Worm (Caenorhabditis elegans): ENCODE data around the gene Y41G9A.5.

The Y41G9A.5 gene

DNA sequence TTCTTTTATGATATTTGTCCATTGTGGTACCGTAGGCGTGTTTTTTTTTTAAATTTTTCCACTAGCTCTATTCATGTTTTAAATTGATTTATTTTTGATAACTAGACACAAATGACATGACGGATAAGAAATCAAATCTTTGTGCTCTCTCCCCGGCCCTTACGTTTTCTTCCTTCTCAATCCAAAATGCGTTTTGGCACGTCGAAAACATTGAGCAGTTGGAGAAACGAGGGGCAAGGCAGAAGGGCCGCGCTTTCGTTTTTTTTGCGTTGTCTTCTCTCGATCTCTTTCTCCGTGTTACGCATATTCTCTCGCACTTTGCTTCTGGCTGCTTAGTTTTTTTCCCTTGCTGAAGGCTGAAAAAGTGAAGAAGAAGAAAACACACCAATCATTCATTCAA is 7.4 kb upstream of the Y41G9A.5 start:
- TF ChIP-seq unc-39 (tag; optimal IDR thresholded peaks at IDR 0.05) (no peak), ces-1 (GFP tag; optimal IDR thresholded peaks at IDR 0.05) (peak; percentile 51), unc-62 (GFP tag; optimal IDR thresholded peaks at IDR 0.05) (peak; percentile 37), hlh-1 (tag; optimal IDR thresholded peaks at IDR 0.05) (peak; percentile 21)

DNA sequence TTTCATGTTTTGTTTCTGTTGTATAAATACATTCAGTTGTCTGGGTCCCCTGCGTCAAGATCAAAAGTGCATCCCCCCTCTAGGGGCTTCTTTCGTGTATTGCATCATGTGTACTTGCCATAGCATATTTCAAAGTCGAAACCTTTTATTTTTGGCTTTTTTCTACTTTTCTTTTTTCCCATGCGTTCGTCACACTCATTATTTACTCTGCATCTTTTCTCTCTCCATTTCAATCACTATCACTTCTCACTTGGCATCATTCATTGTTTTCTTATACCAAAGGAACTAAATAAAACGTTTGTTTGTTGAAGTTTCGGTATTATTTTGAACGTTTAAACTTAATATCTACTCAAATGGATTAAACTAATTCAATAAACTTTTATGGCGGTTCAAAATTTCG is 6.9 kb upstream of the Y41G9A.5 start:
- TF ChIP-seq nhr-76 (tag; optimal IDR thresholded peaks at IDR 0.05), result no peak
- no peak for TF ChIP-seq hlh-1 (tag; optimal IDR thresholded peaks at IDR 0.05)
- TF ChIP-seq lsy-2 (tag; optimal IDR thresholded peaks at IDR 0.05), result no peak
- TF ChIP-seq tbx-8 (GFP tag; optimal IDR thresholded peaks at IDR 0.05), result no peak
- no peak for TF ChIP-seq elt-3 (tag; optimal IDR thresholded peaks at IDR 0.05)
- TF ChIP-seq lin-13 (tag; optimal IDR thresholded peaks at IDR 0.05), result no peak
- no peak for TF ChIP-seq nhr-12 (tag; optimal IDR thresholded peaks at IDR 0.05)
- no peak for TF ChIP-seq unc-39 (tag; optimal IDR thresholded peaks at IDR 0.05)
- TF ChIP-seq pha-4 (tag; optimal IDR thresholded peaks at IDR 0.05), result no peak
- no peak for TF ChIP-seq ztf-11 (tag; optimal IDR thresholded peaks at IDR 0.05)
- no peak for TF ChIP-seq ceh-43 (GFP tag; optimal IDR thresholded peaks at IDR 0.05)
- TF ChIP-seq sptf-1 (tag; optimal IDR thresholded peaks at IDR 0.05), result no peak

DNA sequence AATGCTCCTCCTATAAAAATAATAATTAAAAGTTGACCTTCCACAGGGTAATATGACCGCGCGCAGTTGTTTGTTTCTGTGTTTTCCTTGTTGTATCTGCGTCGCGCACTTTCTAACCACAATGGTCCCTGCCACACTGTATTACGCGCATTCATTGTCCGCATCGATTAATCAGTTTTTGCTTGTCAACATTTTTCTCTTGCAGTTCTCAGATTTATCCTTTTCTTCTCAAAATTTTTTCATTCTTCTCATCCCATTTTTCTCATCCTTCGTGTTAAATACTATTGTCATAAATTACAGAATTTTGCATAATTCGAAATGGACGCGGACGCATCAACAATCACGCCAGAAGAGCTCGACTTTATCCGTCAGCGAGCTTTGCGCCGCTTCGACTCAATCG is 5.9 kb upstream of the Y41G9A.5 start, which contains the start of gene pfk-1.1:
Gene pfk-1.1, plus strand, starts transcription at position 301 of the 400 bp plus-strand sequence.
- TF ChIP-seq nhr-2 (tag; optimal IDR thresholded peaks at IDR 0.05), result peak; percentile 1
- TF ChIP-seq nhr-12 (tag; optimal IDR thresholded peaks at IDR 0.05), result no peak
- TF ChIP-seq ham-2 (GFP tag; optimal IDR thresholded peaks at IDR 0.05), result no peak
- TF ChIP-seq zip-8 (tag; optimal IDR thresholded peaks at IDR 0.05), result no peak
- TF ChIP-seq hlh-1 (tag; optimal IDR thresholded peaks at IDR 0.05), result peak; percentile 15
- no peak for TF ChIP-seq flh-1 (GFP tag; optimal IDR thresholded peaks at IDR 0.05)

DNA sequence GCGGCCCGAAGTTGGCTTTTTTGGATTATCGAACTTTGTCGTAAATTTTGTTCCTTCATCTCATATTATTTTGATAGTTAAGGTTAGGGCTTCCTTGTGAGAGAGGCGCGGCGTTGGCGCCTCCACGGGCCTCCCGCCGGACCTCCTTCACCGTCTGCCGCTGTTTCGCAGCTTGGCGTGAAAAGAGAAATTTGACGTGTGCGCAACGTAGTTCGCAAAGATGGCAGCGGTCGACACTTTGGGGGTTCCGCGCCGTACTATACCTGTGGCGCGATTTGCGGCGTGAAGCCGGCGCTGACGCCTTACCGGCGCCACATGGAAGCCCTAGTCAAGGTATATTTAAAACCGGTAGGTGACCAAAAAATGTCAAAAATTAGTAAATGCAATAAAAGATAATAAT is 4.1 kb upstream of the Y41G9A.5 start:
- TF ChIP-seq ceh-83 (GFP tag; optimal IDR thresholded peaks at IDR 0.05) (no peak), zip-8 (tag; optimal IDR thresholded peaks at IDR 0.05) (no peak), elt-3 (tag; optimal IDR thresholded peaks at IDR 0.05) (no peak), bed-3 (GFP tag; optimal IDR thresholded peaks at IDR 0.05) (no peak), lin-32 (GFP tag; optimal IDR thresholded peaks at IDR 0.05) (no peak), ham-2 (GFP tag; optimal IDR thresholded peaks at IDR 0.05) (no peak), lsy-2 (tag; optimal IDR thresholded peaks at IDR 0.05) (no peak), mep-1 (tag; optimal IDR thresholded peaks at IDR 0.05) (no peak), mab-5 (tag; optimal IDR thresholded peaks at IDR 0.05) (no peak), pha-4 (tag; optimal IDR thresholded peaks at IDR 0.05) (no peak), nhr-76 (tag; optimal IDR thresholded peaks at IDR 0.05) (no peak), unc-62 (GFP tag; optimal IDR thresholded peaks at IDR 0.05) (no peak), nhr-237 (tag; optimal IDR thresholded peaks at IDR 0.05) (no peak), nhr-12 (tag; optimal IDR thresholded peaks at IDR 0.05) (no peak), ceh-39 (tag; optimal IDR thresholded peaks at IDR 0.05) (no peak), drap-1 (GFP tag; optimal IDR thresholded peaks at IDR 0.05) (no peak)

DNA sequence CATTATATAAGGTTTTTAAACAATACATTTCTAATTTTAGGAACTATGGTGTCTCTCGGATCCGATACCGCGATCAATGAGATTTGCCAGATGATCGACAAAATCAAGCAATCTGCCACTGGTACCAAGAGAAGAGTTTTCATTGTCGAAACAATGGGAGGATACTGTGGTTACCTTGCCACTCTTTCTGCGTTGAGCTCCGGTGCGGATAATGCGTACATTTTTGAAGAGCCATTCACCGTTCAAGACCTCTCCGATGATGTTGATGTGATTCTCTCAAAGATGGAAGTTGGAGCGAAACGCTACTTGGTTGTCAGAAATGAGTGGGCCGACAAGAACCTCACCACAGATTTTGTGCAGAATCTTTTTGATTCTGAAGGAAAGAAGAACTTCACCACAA is 2.9 kb upstream of the Y41G9A.5 start:
- TF ChIP-seq nhr-12 (tag; optimal IDR thresholded peaks at IDR 0.05) (no peak), M03D4.4 (tag; optimal IDR thresholded peaks at IDR 0.05) (no peak), nhr-28 (tag; optimal IDR thresholded peaks at IDR 0.05) (no peak), lsy-2 (tag; optimal IDR thresholded peaks at IDR 0.05) (no peak), elt-3 (tag; optimal IDR thresholded peaks at IDR 0.05) (no peak), lin-32 (GFP tag; optimal IDR thresholded peaks at IDR 0.05) (no peak)

DNA sequence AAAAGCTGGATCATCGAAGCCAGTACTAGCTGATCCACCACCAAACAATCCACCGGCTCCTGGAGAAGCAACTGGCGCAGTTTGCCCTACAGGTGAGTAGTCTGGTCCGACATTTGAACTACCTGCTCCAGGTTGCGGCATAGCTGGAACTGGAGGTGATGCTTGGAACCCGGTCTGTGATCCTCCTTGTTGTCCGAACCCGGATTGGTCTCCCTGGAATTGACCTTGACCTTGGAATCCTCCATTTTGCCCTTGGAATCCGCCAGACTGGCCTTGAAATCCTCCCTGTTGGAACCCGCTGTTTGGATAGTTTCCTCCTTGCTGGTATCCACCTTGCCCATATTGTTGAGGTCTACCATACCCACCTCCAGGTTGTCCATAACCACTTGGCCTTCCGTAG is 517 bp upstream of the Y41G9A.5 start:
- TF ChIP-seq ceh-39 (tag; optimal IDR thresholded peaks at IDR 0.05) (no peak), unc-120 (tag; optimal IDR thresholded peaks at IDR 0.05; ENCODE audit: poor library complexity, severe bottlenecking) (no peak), drap-1 (GFP tag; optimal IDR thresholded peaks at IDR 0.05) (no peak), blmp-1 (tag; optimal IDR thresholded peaks at IDR 0.05) (no peak), pha-4 (tag; optimal IDR thresholded peaks at IDR 0.05) (no peak), ces-1 (GFP tag; optimal IDR thresholded peaks at IDR 0.05) (no peak), nhr-76 (tag; optimal IDR thresholded peaks at IDR 0.05) (no peak), nhr-28 (tag; optimal IDR thresholded peaks at IDR 0.05) (no peak), unc-62 (GFP tag; optimal IDR thresholded peaks at IDR 0.05) (no peak), sptf-1 (tag; optimal IDR thresholded peaks at IDR 0.05) (no peak), unc-39 (tag; optimal IDR thresholded peaks at IDR 0.05) (no peak), nhr-12 (tag; optimal IDR thresholded peaks at IDR 0.05) (no peak), elt-1 (tag; optimal IDR thresholded peaks at IDR 0.05; ENCODE audit: borderline replicate concordance, insufficient read depth) (no peak), sem-2 (GFP tag; optimal IDR thresholded peaks at IDR 0.05) (no peak), ztf-11 (tag; optimal IDR thresholded peaks at IDR 0.05) (no peak), elt-3 (tag; optimal IDR thresholded peaks at IDR 0.05) (no peak), ham-2 (GFP tag; optimal IDR thresholded peaks at IDR 0.05) (no peak), M03D4.4 (tag; optimal IDR thresholded peaks at IDR 0.05) (no peak)

All from whole organism, mixed stage, embryonic.